Worm (Caenorhabditis elegans): Measurements from ENCODE around the gene clec-252.
"Not testable (repeated sequence)": the region's sequence is repeated elsewhere in the genome, so short reads cannot be mapped to it uniquely, and the experiment has no call there.

clec-252 gene

DNA sequence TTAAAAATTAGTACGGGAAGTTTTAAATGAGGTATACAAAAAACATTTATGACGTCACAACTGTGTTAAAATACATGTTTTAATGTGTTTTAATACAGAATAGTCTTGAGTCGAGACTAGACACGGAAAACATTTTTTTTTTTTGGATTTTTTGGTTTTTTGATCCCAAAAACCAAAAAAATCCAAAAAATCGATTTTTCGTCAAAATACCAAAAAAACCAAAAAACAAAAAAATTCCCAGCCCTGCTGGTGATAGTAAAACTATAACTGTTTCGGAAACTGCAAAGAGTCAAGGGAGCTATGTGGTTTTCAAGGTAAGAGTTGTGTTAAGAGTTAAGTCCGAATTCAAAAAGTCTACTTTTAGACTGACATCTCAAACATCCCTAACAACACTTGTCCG, 12.5 kb upstream of the clec-252 start, which contains the start of gene F11D11.4:
Gene F11D11.4, plus strand, starts transcription at position 301 of the 400 bp plus-strand sequence.
- no peak for TF ChIP-seq W03F9.2 (tag; optimal IDR thresholded peaks at IDR 0.05)
- TF ChIP-seq dao-5 (tag; optimal IDR thresholded peaks at IDR 0.05) = no peak
- TF ChIP-seq him-1 (tag; optimal IDR thresholded peaks at IDR 0.05) = no peak

DNA sequence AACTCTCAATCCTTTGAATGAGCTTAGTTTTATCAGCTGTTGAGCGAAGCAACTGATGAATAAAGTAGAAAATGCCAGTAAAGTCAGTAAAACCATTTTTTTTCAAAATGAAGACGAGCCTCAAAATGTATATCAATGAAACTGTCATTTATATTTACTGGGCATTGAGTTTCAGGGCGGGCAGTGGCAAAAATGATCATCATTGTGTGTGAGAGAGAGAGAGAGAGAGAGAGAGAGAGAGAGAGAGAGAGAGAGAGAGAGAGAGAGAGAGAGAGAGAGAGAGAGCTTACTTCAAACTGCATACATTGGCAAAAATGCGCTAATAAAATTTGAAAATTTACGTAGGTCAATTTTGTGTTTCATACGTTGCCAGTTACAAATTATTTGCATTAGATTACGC, 11.5 kb upstream of the clec-252 start, which contains the start of gene F11D11.3:
Gene F11D11.3, minus strand, starts transcription at position 101 of the 400 bp plus-strand sequence.
- no peak for TF ChIP-seq him-1 (tag; optimal IDR thresholded peaks at IDR 0.05)
- no peak for TF ChIP-seq dao-5 (tag; optimal IDR thresholded peaks at IDR 0.05)
- TF ChIP-seq W03F9.2 (tag; optimal IDR thresholded peaks at IDR 0.05) = no peak

DNA sequence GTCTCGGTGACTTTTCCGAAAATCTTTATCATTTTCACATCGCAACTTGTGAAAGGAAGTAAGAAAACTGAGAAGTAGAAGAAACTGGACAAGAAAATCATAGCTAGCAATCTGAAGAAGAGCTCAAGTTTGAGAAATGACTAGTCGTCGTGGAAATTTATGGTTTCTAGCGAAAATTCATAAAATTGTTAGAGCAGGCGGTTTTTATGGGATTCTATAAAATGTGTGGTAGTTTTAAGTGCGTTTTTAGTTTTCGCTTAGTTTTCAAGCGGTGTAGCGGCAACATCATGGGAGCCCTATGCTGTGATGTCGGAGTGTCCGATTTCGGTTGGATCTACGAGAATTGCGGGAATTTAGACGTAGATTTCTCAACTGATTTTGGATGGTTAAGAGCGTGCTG, 5.7 kb upstream of the clec-252 start, which contains the start of gene clec-254:
Gene clec-254, minus strand, starts transcription at position 101 of the 400 bp plus-strand sequence.
- TF ChIP-seq W03F9.2, him-1, dao-5 (tag; optimal IDR thresholded peaks at IDR 0.05): not testable (repeated sequence)

DNA sequence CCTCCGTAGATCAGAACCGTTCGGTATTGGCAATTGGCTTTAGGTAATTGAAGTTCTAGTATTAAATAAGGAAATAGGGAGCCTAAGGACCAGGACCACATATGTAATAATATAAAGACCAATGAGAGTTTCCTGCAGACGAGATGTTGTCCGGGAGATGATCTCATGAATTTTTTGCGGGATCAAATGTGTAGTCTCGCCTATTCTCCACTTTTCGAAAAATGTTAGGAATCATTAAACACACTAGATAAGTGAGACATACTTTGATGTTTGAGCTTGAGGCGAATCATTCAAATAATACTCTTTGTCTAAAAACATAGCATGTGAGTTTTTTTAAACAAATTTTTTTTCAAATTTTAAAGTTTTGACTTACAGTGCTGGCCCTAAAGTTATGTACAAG, 4.4 kb upstream of the clec-252 start, which contains the start of gene F11D11.6:
Gene F11D11.6, minus strand, starts transcription at position 101 of the 400 bp plus-strand sequence.
- TF ChIP-seq W03F9.2 (tag; optimal IDR thresholded peaks at IDR 0.05) = no peak
- TF ChIP-seq dao-5 (tag; optimal IDR thresholded peaks at IDR 0.05) = no peak
- no peak for TF ChIP-seq him-1 (tag; optimal IDR thresholded peaks at IDR 0.05)

DNA sequence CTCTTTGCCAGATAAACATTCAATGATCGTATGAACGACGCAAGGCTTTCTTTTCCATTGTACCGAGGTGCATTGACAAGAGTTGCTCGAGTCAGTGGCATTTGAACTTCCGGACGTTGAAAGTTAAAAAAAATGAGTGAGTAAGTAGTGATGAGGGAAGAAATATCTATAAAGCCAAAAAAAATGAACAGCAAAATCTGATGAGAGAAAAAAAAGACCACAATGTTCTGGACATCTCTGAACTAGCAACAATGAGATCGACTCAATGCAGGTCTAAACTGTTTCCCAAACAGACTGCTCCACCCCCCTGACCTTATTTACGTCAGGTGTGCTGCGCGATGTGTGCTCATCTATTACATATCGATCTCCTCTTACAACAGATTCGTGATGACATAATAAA, 1.8 kb upstream of the clec-252 start, which contains the start of the genes F11D11.21 and F11D11.12:
Gene F11D11.21, minus strand, starts transcription at position 101 of the 400 bp plus-strand sequence.
Gene F11D11.12, minus strand, starts transcription at position 238 of the 400 bp plus-strand sequence.
- TF ChIP-seq W03F9.2 (tag; optimal IDR thresholded peaks at IDR 0.05) (no peak), dao-5 (tag; optimal IDR thresholded peaks at IDR 0.05) (no peak), him-1 (tag; optimal IDR thresholded peaks at IDR 0.05) (no peak)

DNA sequence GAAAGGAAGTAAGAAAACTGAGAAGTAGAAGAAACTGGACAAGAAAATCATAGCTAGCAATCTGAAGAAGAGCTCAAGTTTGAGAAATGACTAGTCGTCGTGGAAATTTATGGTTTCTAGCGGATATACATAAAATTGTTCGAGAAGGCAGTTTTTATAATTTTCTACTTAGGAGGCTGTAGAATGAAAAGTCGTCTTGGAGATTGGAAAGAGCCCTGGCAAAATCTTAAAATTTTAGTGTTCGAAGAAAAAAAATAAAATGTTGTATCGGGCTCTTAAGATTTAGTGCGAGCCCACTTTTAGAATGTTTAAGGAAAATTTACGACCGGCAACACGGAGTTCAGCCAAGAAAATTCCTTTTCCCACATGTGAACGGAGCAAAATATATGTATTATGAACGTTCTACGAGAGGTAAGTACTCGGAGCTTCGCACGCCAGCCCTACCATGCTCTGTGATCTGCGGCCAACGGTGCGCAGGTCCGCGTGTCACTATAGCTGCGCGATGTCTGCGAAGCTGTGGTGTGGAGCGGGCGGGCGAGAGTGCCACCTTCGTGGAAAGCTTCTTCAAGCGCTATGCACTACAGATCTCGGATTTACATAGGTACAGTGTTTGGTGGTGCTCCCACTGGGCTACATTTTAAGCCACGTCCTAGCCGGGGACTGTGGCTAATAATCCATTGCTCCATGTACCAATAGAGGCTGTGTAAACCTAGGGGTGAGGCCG, 1.5 kb downstream of the clec-252 start, which contains the start of gene clec-251:
Gene clec-251, minus strand, starts transcription at position 51 of the 724 bp plus-strand sequence.
- TF ChIP-seq dao-5 (tag; optimal IDR thresholded peaks at IDR 0.05) = no peak
- no peak for TF ChIP-seq W03F9.2 (tag; optimal IDR thresholded peaks at IDR 0.05)
- TF ChIP-seq him-1 (tag; optimal IDR thresholded peaks at IDR 0.05) = no peak

DNA sequence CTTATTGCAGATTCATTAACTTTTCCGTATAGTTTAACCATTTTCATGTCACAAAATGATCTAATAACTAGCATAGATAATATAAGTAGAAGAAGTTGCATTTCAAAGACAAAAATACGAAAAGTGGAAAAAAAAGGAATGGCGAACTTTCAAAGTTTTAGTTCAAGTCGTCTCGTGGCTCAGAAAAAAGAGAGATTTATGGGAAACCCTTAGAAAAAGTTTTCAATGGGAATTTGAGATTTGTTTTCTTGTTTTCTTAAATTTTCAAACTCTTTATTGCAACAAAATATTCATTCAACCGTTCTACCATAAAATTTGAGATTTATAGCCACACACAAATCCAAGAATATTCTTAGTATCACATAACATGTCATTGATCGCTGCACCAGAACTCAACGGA, 6.5 kb downstream of the clec-252 start, which contains the start of gene clec-250:
Gene clec-250, minus strand, starts transcription at position 101 of the 400 bp plus-strand sequence.
- TF ChIP-seq dao-5 (tag; optimal IDR thresholded peaks at IDR 0.05) = no peak
- TF ChIP-seq W03F9.2 (tag; optimal IDR thresholded peaks at IDR 0.05) = no peak
- TF ChIP-seq him-1 (tag; optimal IDR thresholded peaks at IDR 0.05) = no peak

DNA sequence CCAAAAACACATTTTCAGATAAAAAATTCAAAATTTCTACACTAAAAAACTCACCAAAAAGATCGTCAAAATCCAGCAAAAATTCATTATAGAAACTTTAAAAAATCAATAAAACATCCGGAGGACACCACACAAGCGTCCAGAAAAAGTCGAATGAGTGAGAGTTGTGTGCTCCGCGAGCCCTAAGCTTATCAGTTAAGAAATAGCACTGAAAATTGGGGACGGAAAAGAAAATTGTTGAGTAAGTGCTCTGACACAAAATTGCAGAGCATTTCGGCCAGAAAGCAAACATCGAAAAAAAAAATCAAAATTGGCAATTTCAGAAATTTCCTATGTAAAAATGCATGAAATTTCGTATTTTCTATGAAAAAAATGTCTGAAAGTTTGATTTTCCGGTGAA, 11.0 kb downstream of the clec-252 start:
- TF ChIP-seq him-1 (tag; optimal IDR thresholded peaks at IDR 0.05) (no peak), dao-5 (tag; optimal IDR thresholded peaks at IDR 0.05) (no peak), W03F9.2 (tag; optimal IDR thresholded peaks at IDR 0.05) (no peak)

DNA sequence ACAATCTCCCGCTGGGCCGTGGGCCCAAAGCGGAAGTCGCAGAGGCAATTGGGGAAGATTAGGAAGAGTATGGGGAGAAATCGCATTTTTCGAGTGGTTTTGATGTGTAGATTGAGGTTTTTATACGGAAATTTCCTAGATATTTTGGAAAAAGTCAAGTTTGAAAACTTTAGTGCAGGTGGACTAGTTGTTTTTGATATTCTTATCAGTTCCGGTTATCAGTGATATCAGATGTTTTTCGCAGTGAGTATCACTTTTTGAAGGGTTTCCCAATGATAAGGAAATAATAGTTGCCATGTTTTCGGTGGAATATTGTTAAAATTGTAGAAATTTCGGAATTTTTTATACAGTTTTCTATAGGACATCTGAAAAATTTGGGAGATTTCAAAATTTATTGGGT, 14.2 kb downstream of the clec-252 start, which contains the start of gene scl-20:
Gene scl-20, minus strand, starts transcription at position 101 of the 400 bp plus-strand sequence.
- TF ChIP-seq dao-5 (tag; optimal IDR thresholded peaks at IDR 0.05) (no peak), W03F9.2 (tag; optimal IDR thresholded peaks at IDR 0.05) (no peak), him-1 (tag; optimal IDR thresholded peaks at IDR 0.05) (no peak)

DNA sequence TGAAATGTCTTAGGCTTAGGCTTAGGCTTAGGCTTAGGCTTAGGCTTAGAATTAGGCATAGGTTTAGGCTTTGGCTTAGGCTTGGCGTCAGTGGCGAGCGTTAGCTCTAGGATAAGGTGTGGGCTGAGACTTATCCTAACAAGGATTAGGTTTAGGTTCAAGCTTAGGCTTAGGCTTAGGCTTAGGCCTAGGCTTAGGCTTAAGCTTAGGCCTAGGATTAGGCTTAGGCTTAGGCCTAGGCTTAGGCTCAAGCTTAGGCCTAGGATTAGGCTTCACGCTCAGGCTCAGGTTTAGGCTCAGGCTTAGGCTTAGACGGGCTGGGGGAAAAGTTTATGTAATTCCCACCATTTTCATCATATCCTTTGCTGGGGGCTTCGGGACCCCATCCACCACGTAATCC, 14.7 kb downstream of the clec-252 start:
- no peak for TF ChIP-seq him-1 (tag; optimal IDR thresholded peaks at IDR 0.05)
- TF ChIP-seq W03F9.2 (tag; optimal IDR thresholded peaks at IDR 0.05) = no peak
- TF ChIP-seq dao-5 (tag; optimal IDR thresholded peaks at IDR 0.05) = no peak

DNA sequence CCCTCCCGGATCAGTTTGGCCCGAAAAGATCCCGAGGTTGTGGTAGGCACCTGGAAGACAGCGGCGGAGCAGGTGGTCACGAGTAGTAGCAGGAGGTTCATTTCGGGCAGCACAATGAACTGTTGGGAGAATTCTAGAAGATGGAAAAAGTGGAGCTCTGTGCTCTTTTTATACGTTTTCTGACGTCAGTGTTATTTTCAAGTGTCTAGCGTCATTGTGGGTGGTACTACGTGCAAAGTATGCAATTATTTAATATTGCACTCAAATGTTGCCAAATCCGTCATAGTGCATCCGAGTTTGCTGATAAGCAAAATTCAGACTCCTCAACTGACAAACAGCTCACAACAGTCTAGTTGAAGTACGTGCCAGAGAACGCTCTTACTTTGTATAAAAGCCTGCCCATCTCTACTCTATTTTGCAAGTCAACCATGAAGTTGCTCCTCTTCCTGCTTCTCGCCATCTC, 17.0 kb downstream of the clec-252 start, which contains the start of the genes asp-18 and scl-19:
Gene asp-18, minus strand, starts transcription at position 101 of the 463 bp plus-strand sequence.
Gene scl-19, plus strand, starts transcription at position 413 of the 463 bp plus-strand sequence.
- TF ChIP-seq him-1 (tag; optimal IDR thresholded peaks at IDR 0.05) = no peak
- no peak for TF ChIP-seq W03F9.2 (tag; optimal IDR thresholded peaks at IDR 0.05)
- TF ChIP-seq dao-5 (tag; optimal IDR thresholded peaks at IDR 0.05) = no peak

DNA sequence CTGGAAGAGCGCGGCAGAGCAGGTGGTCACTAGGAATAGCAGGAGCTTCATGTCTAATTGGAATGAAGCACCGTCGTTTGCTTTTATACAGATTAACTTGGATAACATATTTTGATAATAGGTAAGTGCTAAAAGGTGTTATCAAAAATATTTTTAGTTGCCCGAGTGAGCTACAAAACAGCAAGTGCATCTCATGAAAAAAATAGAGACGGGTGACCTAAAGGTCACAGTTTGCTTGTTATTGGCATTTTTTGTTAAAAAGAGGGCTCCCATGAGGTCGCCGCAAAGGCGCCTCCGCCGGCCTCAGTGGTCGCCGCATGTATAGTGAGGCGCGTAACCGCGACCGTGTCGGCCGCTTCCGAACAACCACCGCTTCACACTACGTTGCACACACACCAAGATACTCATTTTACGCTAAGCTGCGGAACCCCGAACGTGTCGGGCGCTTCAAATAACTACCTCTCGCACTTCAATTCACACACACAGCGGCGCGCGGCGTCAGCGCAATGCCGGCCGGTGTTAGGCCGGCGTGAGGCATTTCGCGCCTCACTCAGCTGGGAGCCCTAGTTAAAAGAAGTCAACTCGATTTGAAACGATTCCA, 19.2 kb downstream of the clec-252 start, which contains the start of gene asp-19:
Gene asp-19, minus strand, starts transcription at position 51 of the 601 bp plus-strand sequence.
- TF ChIP-seq him-1 (tag; optimal IDR thresholded peaks at IDR 0.05) (no peak), dao-5 (tag; optimal IDR thresholded peaks at IDR 0.05) (no peak), W03F9.2 (tag; optimal IDR thresholded peaks at IDR 0.05) (no peak)

DNA sequence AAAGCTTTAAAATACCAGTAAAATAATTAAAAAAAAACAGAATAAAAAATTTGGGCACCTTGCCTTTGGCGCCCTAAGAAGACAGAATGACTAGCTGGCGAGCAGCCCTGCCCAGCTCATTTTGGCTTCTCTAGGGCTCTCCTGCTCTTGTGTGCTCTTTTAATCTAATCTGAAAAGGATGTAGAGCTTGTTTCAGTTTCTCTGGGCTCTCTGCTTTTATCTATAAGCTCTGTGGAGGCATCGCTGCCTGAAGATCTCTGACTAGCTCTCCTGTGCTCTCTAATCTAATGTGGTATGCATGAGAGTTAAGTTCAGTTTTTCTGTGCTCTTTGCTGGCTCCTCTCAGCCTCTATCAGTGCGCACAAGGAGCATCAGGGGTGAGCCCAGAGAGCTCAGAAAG, 22.8 kb downstream of the clec-252 start:
- no peak for TF ChIP-seq W03F9.2 (tag; optimal IDR thresholded peaks at IDR 0.05)
- no peak for TF ChIP-seq him-1 (tag; optimal IDR thresholded peaks at IDR 0.05)
- no peak for TF ChIP-seq dao-5 (tag; optimal IDR thresholded peaks at IDR 0.05)

Measured in whole organism, L4/young adult.